Worm (Caenorhabditis elegans) whole organism, early embryonic: Measurements from ENCODE around the gene algn-11.

ENCODE experiments used
- B0310.2 ChIP-seq: sonication (generic microtip); optimal IDR thresholded peaks from 2 replicates; lab custom pipeline; 2016; ENCODE audit warnings: mild to moderate bottlenecking, missing genetic modification characterization, missing compliant biosample characterization
- ama-1 ChIP-seq: fragments of 150-350 bp; optimal IDR thresholded peaks from 2 replicates; lab custom pipeline; 2014
- ceh-36 ChIP-seq: sonication (generic microtip); optimal IDR thresholded peaks from 2 replicates; lab custom pipeline; 2016; ENCODE audit warnings: missing genetic modification characterization, inconsistent platforms, missing compliant biosample characterization
- flt-1 ChIP-seq: fragments of 200-800 bp; sonication (Bioruptor generic); IDR thresholded peaks from 2 replicates; pipeline ENCODE4 v1.3.6; 2022; ENCODE audit warnings: missing genetic modification characterization, missing compliant biosample characterization
- hmbx-1 ChIP-seq: sonication (generic microtip); optimal IDR thresholded peaks from 2 replicates; lab custom pipeline; 2016; ENCODE audit warnings: mild to moderate bottlenecking, missing genetic modification characterization, missing compliant biosample characterization
- hmg-4 ChIP-seq: fragments of 200-800 bp; sonication (Bioruptor generic); optimal IDR thresholded peaks from 2 replicates; lab custom pipeline; 2018; ENCODE audit warnings: mild to moderate bottlenecking, missing genetic modification characterization, missing compliant biosample characterization
- pes-1 ChIP-seq: fragments of 200-800 bp; sonication (Bioruptor generic); IDR thresholded peaks from 2 replicates; pipeline ENCODE4 v1.3.6; 2022; ENCODE audit warnings: missing genetic modification reagents, missing genetic modification characterization, missing compliant biosample characterization
- tbx-37 ChIP-seq: fragments of 200-800 bp; sonication (Bioruptor generic); conservative IDR thresholded peaks from 2 replicates; pipeline ENCODE4 v1.3.6; 2022; ENCODE audit warnings: missing genetic modification reagents, missing genetic modification characterization, missing compliant biosample characterization

DNA sequence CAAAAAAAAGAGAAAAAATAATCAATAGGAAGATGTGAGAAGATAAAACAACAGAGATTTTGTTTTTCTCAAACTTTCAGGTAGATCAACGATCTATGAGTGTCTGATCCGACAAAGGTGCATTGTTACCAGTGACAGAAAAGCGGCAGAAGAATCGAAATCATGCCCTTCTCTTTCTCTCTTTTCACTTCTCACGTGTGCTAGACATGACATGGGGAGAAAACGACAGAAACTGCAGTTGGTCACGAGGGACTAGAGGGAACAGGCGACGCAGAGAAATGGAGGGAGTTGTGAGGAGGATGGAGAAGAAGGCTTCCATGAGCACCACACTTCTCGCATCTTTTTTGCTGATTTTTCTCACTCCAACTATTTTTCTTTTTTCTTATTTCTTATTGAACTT is 44.9 kb upstream of the algn-11 start, which contains the start of gene F56C9.10:
- TF ChIP-seq ama-1 (lab: Kevin White, UChicago) (no peak), hmbx-1 (tag; lab: Kevin White, UChicago) (no peak), pes-1 (no peak), B0310.2 (no peak), flt-1 (GFP tag; lab: Robert Waterston, UW) (no peak), tbx-37 (no peak), hmg-4 (peak; percentile 40), ceh-36 (tag; lab: Kevin White, UChicago) (no peak)
